Worm (Caenorhabditis elegans): ENCODE results near the gene set-31.

The set-31 gene

ce11 chrV:14417735-14418134 is at the start of gene set-31, which contains the start of gene nxf-2:
TSS of gene set-31 (plus strand) at chrV:14417903.
TSS of gene nxf-2 (minus strand) at chrV:14417835.
- no peak for TF ChIP-seq nhr-237 (tag; optimal IDR thresholded peaks at IDR 0.05)
- no peak for TF ChIP-seq ztf-4 (tag; optimal IDR thresholded peaks at IDR 0.05)
- no peak for TF ChIP-seq mdl-1 (tag; optimal IDR thresholded peaks at IDR 0.05)
- TF ChIP-seq lsy-2 (tag; optimal IDR thresholded peaks at IDR 0.05): peak in 1 of 2 experiments; percentile 12

DNA sequence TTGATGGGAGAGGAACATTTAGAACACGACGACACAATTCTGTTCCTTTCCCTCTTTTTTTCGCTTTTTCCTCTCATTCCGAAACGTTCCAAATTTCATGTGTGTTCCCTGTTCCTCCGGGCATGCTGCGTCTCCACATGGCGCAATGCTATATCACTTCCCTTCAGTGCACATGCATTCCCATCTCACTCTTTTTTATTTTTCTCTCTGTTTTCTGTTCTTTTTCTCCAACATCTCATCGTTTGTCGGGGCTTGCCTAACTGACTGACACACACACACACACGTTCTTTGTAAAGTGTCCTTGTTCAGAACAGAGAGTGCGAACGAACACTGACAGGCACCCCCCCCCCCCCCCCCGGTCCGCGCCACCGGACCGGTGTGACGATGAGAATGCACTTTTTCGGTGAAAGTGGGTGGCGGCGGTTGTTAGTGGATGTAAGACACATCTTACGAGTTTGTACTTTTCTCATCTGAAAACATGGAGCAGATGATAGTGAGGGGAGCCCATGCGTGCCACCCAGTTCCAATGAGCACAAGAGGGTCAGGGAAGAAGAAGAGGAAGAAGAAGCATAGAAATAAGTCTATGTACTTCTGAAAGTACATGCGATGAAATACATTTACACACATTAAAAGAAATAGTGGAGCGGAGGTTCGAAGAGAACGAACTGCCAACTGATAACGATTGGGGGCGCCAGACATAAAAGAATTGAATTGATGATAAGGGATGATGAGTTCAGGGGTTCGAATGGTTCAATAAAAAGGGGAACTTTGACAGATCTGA is 49.2 kb upstream of the set-31 start:
- TF ChIP-seq dsc-1 (tag; optimal IDR thresholded peaks at IDR 0.05) (no peak), nhr-76 (tag; optimal IDR thresholded peaks at IDR 0.05) (no peak), ceh-82 (tag; optimal IDR thresholded peaks at IDR 0.05) (no peak), hpl-2 (GFP tag; optimal IDR thresholded peaks at IDR 0.05) (no peak), pag-3 (tag; optimal IDR thresholded peaks at IDR 0.05; ENCODE audit: borderline replicate concordance, insufficient read depth) (no peak), unc-130 (tag; optimal IDR thresholded peaks at IDR 0.05) (no peak), nhr-85 (tag) (no peak), aly-2 (tag; optimal IDR thresholded peaks at IDR 0.05) (no peak)

ce11 chrV:14369412-14369811 is 48.3 kb upstream of the set-31 start:
- no peak for TF ChIP-seq efl-1 (optimal IDR thresholded peaks at IDR 0.05)
- peak in 1 of 2 experiments; percentile 69 for TF ChIP-seq efl-1 (GFP tag; optimal IDR thresholded peaks at IDR 0.05 in 1 of 2)
- no peak for TF ChIP-seq unc-86 (tag; optimal IDR thresholded peaks at IDR 0.05)
- no peak for TF ChIP-seq sox-4 (tag; optimal IDR thresholded peaks at IDR 0.05)
- no peak for TF ChIP-seq zag-1 (tag; optimal IDR thresholded peaks at IDR 0.05)

DNA sequence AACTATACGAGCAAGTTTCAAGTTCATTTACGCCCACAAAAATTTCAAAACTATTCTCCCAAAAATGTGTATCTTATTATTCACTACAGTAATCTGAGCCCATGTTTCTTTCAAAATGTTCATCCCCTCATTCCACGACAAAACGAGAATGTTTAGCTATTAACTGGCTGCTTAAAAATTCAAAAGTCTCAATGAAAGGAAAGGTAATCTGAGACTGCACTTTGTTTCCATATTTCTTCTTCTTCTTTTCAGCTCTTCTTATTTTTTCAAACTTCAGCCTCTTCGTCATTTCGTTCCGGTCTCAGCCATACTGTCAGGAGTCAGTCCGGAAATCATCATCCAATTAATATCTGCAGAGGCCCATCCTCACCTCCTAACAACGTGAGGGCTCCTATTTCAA is 44.9 kb upstream of the set-31 start, which contains the start of gene unc-39:
unc-39 (plus strand) TSS at position 301 of the 400 bp plus-strand sequence.
- TF ChIP-seq irx-1 (tag; optimal IDR thresholded peaks at IDR 0.05): no peak
- no peak for TF ChIP-seq ceh-88 (GFP tag; IDR thresholded peaks at IDR 0.05)
- no peak for TF ChIP-seq ets-5 (GFP tag; IDR thresholded peaks at IDR 0.05)
- no peak for TF ChIP-seq hlh-17 (GFP tag; optimal IDR thresholded peaks at IDR 0.05; ENCODE audit: borderline replicate concordance)
- no peak for TF ChIP-seq ceh-82 (tag; optimal IDR thresholded peaks at IDR 0.05)
- TF ChIP-seq xbp-1 (tag; optimal IDR thresholded peaks at IDR 0.05): no peak
- TF ChIP-seq blmp-1 (tag; optimal IDR thresholded peaks at IDR 0.05): no peak
- TF ChIP-seq hpl-2 (GFP tag; optimal IDR thresholded peaks at IDR 0.05): no peak
- TF ChIP-seq F16B12.6 (tag; optimal IDR thresholded peaks at IDR 0.05): no peak
- TF ChIP-seq sup-37 (GFP tag; optimal IDR thresholded peaks at IDR 0.05): no peak
- no peak for TF ChIP-seq Y116A8C.19 (tag; optimal IDR thresholded peaks at IDR 0.05; ENCODE audit: borderline replicate concordance)
- TF ChIP-seq vab-15 (tag; optimal IDR thresholded peaks at IDR 0.05): no peak
- TF ChIP-seq lir-3 (tag; optimal IDR thresholded peaks at IDR 0.05; ENCODE audit: poor library complexity): no peak
- no peak for TF ChIP-seq ceh-63 (GFP tag; optimal IDR thresholded peaks at IDR 0.05)
- TF ChIP-seq ceh-90 (tag; optimal IDR thresholded peaks at IDR 0.05): no peak
- no peak for TF ChIP-seq hlh-4 (tag; optimal IDR thresholded peaks at IDR 0.05)
- TF ChIP-seq nhr-11 (tag; optimal IDR thresholded peaks at IDR 0.05): no peak
- TF ChIP-seq egl-13 (tag; optimal IDR thresholded peaks at IDR 0.05): no peak
- no peak for TF ChIP-seq lin-14 (GFP tag; optimal IDR thresholded peaks at IDR 0.05)

DNA sequence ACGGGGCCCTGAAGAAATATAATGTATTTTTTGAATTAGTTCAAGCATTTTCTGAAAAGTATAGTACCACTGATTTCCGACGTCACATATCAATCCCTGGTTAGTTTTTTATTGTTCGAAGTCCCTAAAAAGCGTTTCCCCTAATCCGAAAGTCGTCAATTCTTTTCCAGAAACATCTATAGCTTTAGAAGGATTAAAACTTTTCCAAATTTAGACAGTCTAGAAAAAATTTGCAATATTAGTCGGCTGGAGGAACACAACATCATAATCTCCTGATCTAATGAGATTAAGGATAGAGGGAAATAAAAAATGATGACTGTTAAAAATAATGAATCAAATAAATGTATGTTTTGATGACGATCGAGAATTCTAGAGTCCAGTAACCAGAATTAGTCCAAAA is 39.7 kb upstream of the set-31 start:
- TF ChIP-seq lin-14 (GFP tag; optimal IDR thresholded peaks at IDR 0.05) (no peak), dsc-1 (tag; optimal IDR thresholded peaks at IDR 0.05) (peak; percentile 85), pax-3 (tag; optimal IDR thresholded peaks at IDR 0.05) (peak; percentile 13), unc-30 (tag; optimal IDR thresholded peaks at IDR 0.05) (no peak)
